Worm (Caenorhabditis elegans) whole organism, young adult: Measurements from ENCODE around the gene B0336.12.

Source experiments
- B0261.1 ChIP-seq: sonication (generic microtip); optimal IDR thresholded peaks from 2 replicates; lab custom pipeline; 2016; ENCODE audit warnings: mild to moderate bottlenecking, missing genetic modification characterization, moderate library complexity, missing compliant biosample characterization
- C06A6.2 ChIP-seq: fragments of 200-800 bp; sonication (Bioruptor generic); conservative IDR thresholded peaks from 2 replicates; pipeline ENCODE4 v1.3.6; 2022; ENCODE audit warnings: missing genetic modification characterization, missing compliant biosample characterization
- C17E4.6 ChIP-seq: fragments of 200-800 bp; sonication (Bioruptor generic); IDR thresholded peaks from 2 replicates; pipeline ENCODE4 v1.3.6; 2022; ENCODE audit warnings: missing genetic modification reagents, missing genetic modification characterization, missing compliant biosample characterization
- F23B12.7 ChIP-seq: sonication (generic microtip); optimal IDR thresholded peaks from 2 replicates; lab custom pipeline; 2017; ENCODE audit warnings: missing genetic modification characterization, mild to moderate bottlenecking, missing compliant biosample characterization, antibody characterized with exemption, moderate library complexity; ENCODE audit not compliant: insufficient read depth
- F33H1.4 ChIP-seq: fragments of 200-800 bp; sonication (Bioruptor generic); IDR thresholded peaks from 2 replicates; pipeline ENCODE4 v1.3.6; 2022; ENCODE audit warnings: missing genetic modification reagents, missing genetic modification characterization, missing compliant biosample characterization
- F49E8.2 ChIP-seq: sonication (generic microtip); optimal IDR thresholded peaks from 3 replicates; lab custom pipeline; 2017; ENCODE audit warnings: missing genetic modification characterization, mild to moderate bottlenecking, missing compliant biosample characterization, antibody characterized with exemption, moderate library complexity; ENCODE audit not compliant: insufficient read depth
- F55B11.4 ChIP-seq: sonication (generic microtip); optimal IDR thresholded peaks from 2 replicates; lab custom pipeline; 2016; ENCODE audit warnings: missing compliant biosample characterization, missing genetic modification characterization, borderline replicate concordance; ENCODE audit not compliant: insufficient read depth
- F57C9.4 ChIP-seq: sonication (generic microtip); optimal IDR thresholded peaks from 2 replicates; lab custom pipeline; 2017; ENCODE audit warnings: mild to moderate bottlenecking, missing genetic modification characterization, missing compliant biosample characterization
- K11D2.4 ChIP-seq: fragments of 200-800 bp; sonication (Bioruptor generic); IDR thresholded peaks from 2 replicates; pipeline ENCODE4 v1.3.6; 2022; ENCODE audit warnings: missing genetic modification reagents, missing genetic modification characterization, missing compliant biosample characterization
- ZK185.1 ChIP-seq: sonication (generic microtip); optimal IDR thresholded peaks from 2 replicates; lab custom pipeline; 2016; ENCODE audit warnings: mild to moderate bottlenecking, missing genetic modification characterization, missing compliant biosample characterization; ENCODE audit not compliant: poor library complexity, severe bottlenecking
- attf-6 ChIP-seq: fragments of 200-800 bp; sonication (Bioruptor generic); IDR thresholded peaks from 2 replicates; pipeline ENCODE4 v1.3.6; 2022; ENCODE audit warnings: missing genetic modification reagents, missing genetic modification characterization, missing compliant biosample characterization
- bed-1 ChIP-seq: fragments of 200-800 bp; sonication (Bioruptor generic); IDR thresholded peaks from 2 replicates; pipeline ENCODE4 v1.3.6; 2022; ENCODE audit warnings: missing genetic modification reagents, missing genetic modification characterization, missing compliant biosample characterization
- ccch-3 ChIP-seq: fragments of 200-800 bp; sonication (Bioruptor generic); optimal IDR thresholded peaks from 2 replicates; lab custom pipeline; 2018; ENCODE audit warnings: mild to moderate bottlenecking, missing genetic modification characterization, missing compliant biosample characterization
- cebp-2 ChIP-seq: fragments of 200-800 bp; sonication (Bioruptor generic); IDR thresholded peaks from 2 replicates; pipeline ENCODE4 v1.3.6; 2022; ENCODE audit warnings: missing genetic modification characterization, missing compliant biosample characterization
- ceh-40 ChIP-seq: fragments of 200-800 bp; sonication (Bioruptor generic); IDR thresholded peaks from 2 replicates; pipeline ENCODE4 v1.3.6; 2022; ENCODE audit warnings: missing genetic modification characterization, missing compliant biosample characterization
- ceh-58 ChIP-seq: fragments of 200-800 bp; sonication (Bioruptor generic); IDR thresholded peaks from 2 replicates; pipeline ENCODE4 v1.3.6; 2022; ENCODE audit warnings: missing genetic modification characterization, missing compliant biosample characterization
- ceh-79 ChIP-seq: sonication (generic microtip); optimal IDR thresholded peaks from 2 replicates; lab custom pipeline; 2017; ENCODE audit warnings: mild to moderate bottlenecking, missing genetic modification characterization, missing compliant biosample characterization
- ceh-91 ChIP-seq: fragments of 200-800 bp; sonication (Bioruptor generic); IDR thresholded peaks from 2 replicates; pipeline ENCODE4 v1.3.6; 2022; ENCODE audit warnings: missing genetic modification reagents, missing genetic modification characterization, missing compliant biosample characterization
- egrh-3 ChIP-seq: fragments of 200-800 bp; sonication (Bioruptor generic); IDR thresholded peaks from 2 replicates; pipeline ENCODE4 v1.3.6; 2022; ENCODE audit warnings: missing genetic modification reagents, missing genetic modification characterization, missing compliant biosample characterization
- ekl-4 ChIP-seq: fragments of 200-800 bp; sonication (Bioruptor generic); IDR thresholded peaks from 2 replicates; pipeline ENCODE4 v1.3.6; 2022; ENCODE audit warnings: missing genetic modification reagents, missing genetic modification characterization, missing compliant biosample characterization
- ets-4 ChIP-seq: fragments of 200-800 bp; sonication (Bioruptor generic); optimal IDR thresholded peaks from 2 replicates; lab custom pipeline; 2018; ENCODE audit warnings: mild to moderate bottlenecking, missing genetic modification characterization, missing compliant biosample characterization
- hlh-12 ChIP-seq: sonication (generic microtip); optimal IDR thresholded peaks from 2 replicates; lab custom pipeline; 2016; ENCODE audit warnings: missing genetic modification characterization, missing compliant biosample characterization
- hrde-1 ChIP-seq: sonication (generic microtip); optimal IDR thresholded peaks from 2 replicates; lab custom pipeline; 2016; ENCODE audit warnings: missing genetic modification characterization, mild to moderate bottlenecking, missing compliant biosample characterization, moderate library complexity, missing genotype, missing genetic modification reagents, borderline replicate concordance
- hsf-1 ChIP-seq: fragments of 200-800 bp; sonication (Bioruptor generic); IDR thresholded peaks from 2 replicates; pipeline ENCODE4 v1.3.6; 2022; ENCODE audit warnings: missing genetic modification reagents, missing genetic modification characterization, missing compliant biosample characterization
- lin-26 ChIP-seq: fragments of 200-800 bp; sonication (Bioruptor generic); IDR thresholded peaks from 2 replicates; pipeline ENCODE4 v1.3.6; 2022; ENCODE audit warnings: missing genetic modification reagents, missing genetic modification characterization, missing compliant biosample characterization
- lin-35 ChIP-seq, 3 experiments: fragments of 150-350 bp in 2 of 3; sonication (generic microtip) in 1 of 3; optimal IDR thresholded peaks; 2 replicates each; lab custom pipeline; 2014 to 2018; ENCODE audit warnings: missing biosample characterization in 3 of 3, missing genetic modification characterization in 3 of 3, missing genetic modification reagents in 3 of 3
- lin-54 ChIP-seq: fragments of 200-800 bp; sonication (Bioruptor generic); optimal IDR thresholded peaks from 2 replicates; lab custom pipeline; 2018; ENCODE audit warnings: mild to moderate bottlenecking, missing genetic modification characterization, missing compliant biosample characterization
- lir-1 ChIP-seq: fragments of 200-800 bp; sonication (Bioruptor generic); conservative IDR thresholded peaks from 2 replicates; pipeline ENCODE4 v1.3.6; 2022; ENCODE audit warnings: missing genetic modification reagents, missing genetic modification characterization, missing compliant biosample characterization
- lsy-27 ChIP-seq: sonication (generic microtip); optimal IDR thresholded peaks from 2 replicates; lab custom pipeline; 2017; ENCODE audit warnings: missing genetic modification characterization, mild to moderate bottlenecking, missing compliant biosample characterization, antibody characterized with exemption, missing genotype, borderline replicate concordance; ENCODE audit not compliant: insufficient read depth
- madf-3 ChIP-seq: fragments of 200-800 bp; sonication (Bioruptor generic); IDR thresholded peaks from 2 replicates; pipeline ENCODE4 v1.3.6; 2022; ENCODE audit warnings: missing genetic modification reagents, missing genetic modification characterization, missing compliant biosample characterization
- madf-6 ChIP-seq: fragments of 200-800 bp; sonication (Bioruptor generic); IDR thresholded peaks from 2 replicates; pipeline ENCODE4 v1.3.6; 2022; ENCODE audit warnings: missing genetic modification reagents, missing genetic modification characterization, missing compliant biosample characterization
- madf-8 ChIP-seq: fragments of 200-800 bp; sonication (Bioruptor generic); conservative IDR thresholded peaks from 2 replicates; pipeline ENCODE4 v1.3.6; 2022; ENCODE audit warnings: missing genetic modification reagents, missing genetic modification characterization, missing compliant biosample characterization
- nhr-120 ChIP-seq: fragments of 200-800 bp; sonication (Bioruptor generic); IDR thresholded peaks from 2 replicates; pipeline ENCODE4 v1.3.6; 2022; ENCODE audit warnings: missing genetic modification characterization, missing compliant biosample characterization
- nhr-90 ChIP-seq: sonication (generic microtip); optimal IDR thresholded peaks from 2 replicates; lab custom pipeline; 2016; ENCODE audit warnings: missing genotype, mild to moderate bottlenecking, missing genetic modification characterization, missing compliant biosample characterization
- pbrm-1 ChIP-seq: fragments of 200-800 bp; sonication (Bioruptor generic); IDR thresholded peaks from 2 replicates; pipeline ENCODE4 v1.3.6; 2022; ENCODE audit warnings: missing genetic modification reagents, missing genetic modification characterization, missing compliant biosample characterization
- pha-4 ChIP-seq: fragments of 150-350 bp; sonication (generic microtip); optimal IDR thresholded peaks from 2 replicates; lab custom pipeline; 2014; ENCODE audit warnings: missing biosample characterization, missing genetic modification reagents, missing genetic modification characterization
- rcor-1 ChIP-seq: fragments of 200-800 bp; sonication (Bioruptor generic); IDR thresholded peaks from 2 replicates; pipeline ENCODE4 v1.3.6; 2022; ENCODE audit warnings: missing genetic modification reagents, missing genetic modification characterization, missing compliant biosample characterization
- repo-1 ChIP-seq: sonication (generic microtip); optimal IDR thresholded peaks from 2 replicates; lab custom pipeline; 2017; ENCODE audit warnings: mild to moderate bottlenecking, missing genetic modification characterization, missing compliant biosample characterization
- sdz-38 ChIP-seq: sonication (generic microtip); optimal IDR thresholded peaks from 2 replicates; lab custom pipeline; 2016; ENCODE audit warnings: missing genotype, missing genetic modification characterization, missing compliant biosample characterization
- sea-2 ChIP-seq: fragments of 200-800 bp; sonication (Bioruptor generic); IDR thresholded peaks from 2 replicates; pipeline ENCODE4 v1.3.6; 2022; ENCODE audit warnings: missing genetic modification characterization, missing compliant biosample characterization
- snpc-3.4 ChIP-seq: sonication (generic microtip); optimal IDR thresholded peaks from 2 replicates; lab custom pipeline; 2017; ENCODE audit warnings: missing genetic modification characterization, mild to moderate bottlenecking, missing compliant biosample characterization, antibody characterized with exemption, moderate library complexity, missing genotype, missing genetic modification reagents
- somi-1 ChIP-seq: fragments of 200-800 bp; sonication (Bioruptor generic); optimal IDR thresholded peaks from 2 replicates; lab custom pipeline; 2018; ENCODE audit warnings: mild to moderate bottlenecking, missing genetic modification characterization, missing compliant biosample characterization
- sptf-2 ChIP-seq: fragments of 200-800 bp; sonication (Bioruptor generic); optimal IDR thresholded peaks from 2 replicates; lab custom pipeline; 2018; ENCODE audit warnings: mild to moderate bottlenecking, missing genetic modification characterization, missing compliant biosample characterization
- tbx-9 ChIP-seq: sonication (generic microtip); optimal IDR thresholded peaks from 2 replicates; lab custom pipeline; 2016; ENCODE audit warnings: borderline replicate concordance, missing genetic modification characterization, inconsistent platforms, missing compliant biosample characterization
- tlf-1 ChIP-seq: fragments of 200-800 bp; sonication (Bioruptor generic); optimal IDR thresholded peaks from 2 replicates; lab custom pipeline; 2018; ENCODE audit warnings: mild to moderate bottlenecking, missing genetic modification characterization, missing compliant biosample characterization
- unc-130 ChIP-seq: sonication (generic microtip); optimal IDR thresholded peaks from 2 replicates; lab custom pipeline; 2016; ENCODE audit warnings: missing genetic modification reagents, missing genetic modification characterization, missing compliant biosample characterization
- zfh-2 ChIP-seq: fragments of 200-800 bp; sonication (Bioruptor generic); conservative IDR thresholded peaks from 2 replicates; pipeline ENCODE4 v1.3.6; 2022; ENCODE audit warnings: missing genetic modification reagents, missing genetic modification characterization, missing compliant biosample characterization
- ztf-3 ChIP-seq: fragments of 200-800 bp; sonication (Bioruptor generic); optimal IDR thresholded peaks from 2 replicates; lab custom pipeline; 2018; ENCODE audit warnings: mild to moderate bottlenecking, missing genetic modification characterization, missing compliant biosample characterization

B0336.12 gene

ce11 chrIII:5680141-5680540 is 29.8 kb downstream of the B0336.12 start, which contains the start of gene pst-2 (continued):
- TF ChIP-seq lin-54 (GFP tag; lab: Kevin White, UChicago) = peak; percentile 49
- TF ChIP-seq pbrm-1 = peak; percentile 43; the same call in 1 of the 2 replicates
- no peak for TF ChIP-seq B0261.1
- peak; percentile 70 for TF ChIP-seq snpc-3.4
- no peak for TF ChIP-seq C17E4.6 (GFP tag; lab: Robert Waterston, UW)
- no peak for TF ChIP-seq ZK185.1 (tag; lab: Kevin White, UChicago)
- TF ChIP-seq cebp-2 (GFP tag; lab: Robert Waterston, UW) = no peak
- TF ChIP-seq sdz-38 (tag; lab: Kevin White, UChicago) = no peak
- no peak for TF ChIP-seq F55B11.4 (tag; lab: Kevin White, UChicago)
- TF ChIP-seq lin-26 = no peak
- no peak for TF ChIP-seq tbx-9 (tag; lab: Kevin White, UChicago)
- no peak for TF ChIP-seq madf-3
- TF ChIP-seq ets-4 (GFP tag; lab: Kevin White, UChicago) = no peak
- TF ChIP-seq F57C9.4 = no peak
- no peak for TF ChIP-seq lsy-27 (tag; lab: Kevin White, UChicago)
- TF ChIP-seq ceh-91 (GFP tag; lab: Robert Waterston, UW) = no peak
- TF ChIP-seq ccch-3 (GFP tag; lab: Kevin White, UChicago) = no peak
- no peak for TF ChIP-seq hlh-12
- TF ChIP-seq lin-35 (GFP tag; optimal IDR thresholded peaks at IDR 0.05; lab: Kevin White, UChicago) = no peak
- TF ChIP-seq K11D2.4 (GFP tag; lab: Robert Waterston, UW) = no peak
- peak; percentile 90 for TF ChIP-seq F49E8.2 (tag; lab: Kevin White, UChicago)
- no peak for TF ChIP-seq somi-1
- no peak for TF ChIP-seq nhr-90 (tag; lab: Kevin White, UChicago)
- TF ChIP-seq ceh-40 (GFP tag; lab: Robert Waterston, UW) = no peak
- no peak for TF ChIP-seq F23B12.7 (tag; lab: Kevin White, UChicago)
- TF ChIP-seq bed-1 (GFP tag; lab: Robert Waterston, UW) = no peak
- TF ChIP-seq madf-8 (GFP tag; lab: Robert Waterston, UW) = no peak
- TF ChIP-seq C06A6.2 (GFP tag; lab: Robert Waterston, UW) = no peak
- no peak for TF ChIP-seq sptf-2 (GFP tag; lab: Kevin White, UChicago)
- TF ChIP-seq unc-130 (GFP tag; lab: Kevin White, UChicago) = peak; percentile 1
- peak; percentile 27 for TF ChIP-seq tlf-1 (GFP tag; lab: Kevin White, UChicago)
- no peak for TF ChIP-seq nhr-120 (GFP tag; lab: Robert Waterston, UW)
- TF ChIP-seq lir-1 (GFP tag; lab: Robert Waterston, UW) = no peak
- TF ChIP-seq egrh-3 (GFP tag; lab: Robert Waterston, UW) = no peak
- no peak for TF ChIP-seq ztf-3
- no peak for TF ChIP-seq ceh-79 (tag; lab: Kevin White, UChicago)
- TF ChIP-seq pha-4 (tag; lab: Kevin White, UChicago) = no peak
- peak; percentile 66; the same call in 1 of the 2 replicates for TF ChIP-seq madf-6 (GFP tag; lab: Robert Waterston, UW)
- 0 out of 2 replicates have a peak, but pooled peaks have one; percentile 25 for TF ChIP-seq ekl-4
- TF ChIP-seq rcor-1 (GFP tag; lab: Robert Waterston, UW) = peak; percentile 45; the same call in 1 of the 2 replicates
- no peak for TF ChIP-seq repo-1 (tag; lab: Kevin White, UChicago)
- TF ChIP-seq attf-6 (GFP tag; lab: Robert Waterston, UW) = peak; percentile 37; the same call in 1 of the 2 replicates
- TF ChIP-seq zfh-2 = no peak
- peak; percentile 67; the same call in 1 of the 2 replicates for TF ChIP-seq ceh-58 (GFP tag; lab: Robert Waterston, UW)
- TF ChIP-seq F33H1.4 (GFP tag; lab: Robert Waterston, UW) = peak; percentile 22; the same call in 1 of the 2 replicates
- no peak for TF ChIP-seq sea-2 (GFP tag; lab: Robert Waterston, UW)
- peak; percentile 64; the same call in 1 of the 2 replicates for TF ChIP-seq hsf-1
- TF ChIP-seq hrde-1 (tag; lab: Kevin White, UChicago) = peak; percentile 74
